Worm (Caenorhabditis elegans): ENCODE data around the gene F15H10.5.
A peak's percentile ranks its signal among the peaks of the same experiment; 100 is the strongest.

The F15H10.5 gene

DNA sequence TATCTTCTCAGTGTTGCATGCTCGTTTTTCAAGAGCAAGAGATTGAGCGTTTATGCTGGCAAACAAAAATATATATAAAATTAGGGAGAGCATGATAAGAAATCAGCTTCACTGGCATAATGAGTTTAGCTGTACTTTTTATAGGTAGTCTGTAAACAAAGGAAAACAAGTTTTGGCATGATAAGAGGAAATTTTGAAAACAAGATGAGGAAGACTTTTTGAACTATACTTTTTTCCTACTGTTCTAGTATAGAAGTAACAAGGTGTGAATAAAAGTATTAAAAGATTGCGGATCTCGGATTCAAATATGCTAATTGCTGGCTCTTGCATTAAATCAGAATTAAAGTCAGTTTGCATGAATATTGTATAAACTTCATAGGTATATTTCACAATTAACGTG, at the start of gene F15H10.5:
Gene F15H10.5, minus strand, starts transcription at position 101 of the 400 bp plus-strand sequence.
- TF ChIP-seq nhr-12 (tag; optimal IDR thresholded peaks at IDR 0.05) = no peak
- no peak for TF ChIP-seq fkh-10 (GFP tag; optimal IDR thresholded peaks at IDR 0.05)
- no peak for TF ChIP-seq skn-1 (tag; optimal IDR thresholded peaks at IDR 0.05)
- TF ChIP-seq fkh-2 (tag; optimal IDR thresholded peaks at IDR 0.05) = no peak
- TF ChIP-seq ztf-11 (tag; optimal IDR thresholded peaks at IDR 0.05) = no peak
- no peak for TF ChIP-seq egl-5 (tag; optimal IDR thresholded peaks at IDR 0.05)
- TF ChIP-seq eor-1 (tag; optimal IDR thresholded peaks at IDR 0.05) = no peak
- TF ChIP-seq nhr-23 (tag; optimal IDR thresholded peaks at IDR 0.05) = no peak
- no peak for TF ChIP-seq lin-15B (tag; optimal IDR thresholded peaks at IDR 0.05)
- TF ChIP-seq sea-2 (GFP tag; optimal IDR thresholded peaks at IDR 0.05) = no peak
- TF ChIP-seq pqm-1 (tag; optimal IDR thresholded peaks at IDR 0.05) = no peak
- no peak for TF ChIP-seq mml-1 (tag; optimal IDR thresholded peaks at IDR 0.05)
- no peak for TF ChIP-seq ceh-9 (tag; optimal IDR thresholded peaks at IDR 0.05)
- TF ChIP-seq snpc-4 (tag; optimal IDR thresholded peaks at IDR 0.05) = no peak
- TF ChIP-seq tbx-2 (tag; optimal IDR thresholded peaks at IDR 0.05) = no peak
- no peak for TF ChIP-seq nhr-25 (tag; optimal IDR thresholded peaks at IDR 0.05)
- TF ChIP-seq lsy-12 (tag; optimal IDR thresholded peaks at IDR 0.05) = no peak

DNA sequence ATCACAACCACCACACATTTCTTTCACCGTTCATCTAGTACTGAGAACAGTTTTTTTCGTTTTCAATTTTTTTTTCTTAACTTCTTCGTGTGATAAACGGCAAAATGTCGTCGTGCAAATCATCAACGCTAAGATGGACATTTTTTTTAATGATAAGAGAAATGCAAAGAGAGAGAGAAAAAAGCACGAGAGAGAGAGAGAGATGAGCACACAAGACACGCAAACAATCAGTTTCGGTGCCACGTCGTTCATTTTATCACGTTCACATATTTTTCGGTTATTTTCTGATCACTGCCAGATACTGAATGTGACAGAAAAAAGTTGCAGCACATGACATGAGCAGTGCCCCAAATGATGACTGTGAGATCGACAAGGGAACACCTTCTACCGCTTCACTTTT, 49.3 kb upstream of the F15H10.5 start, which contains the start of gene egl-9:
Gene egl-9, plus strand, starts transcription at position 328 of the 400 bp plus-strand sequence.
- TF ChIP-seq ama-1 (optimal IDR thresholded peaks at IDR 0.05) (peak; percentile 84), jun-1 (tag; optimal IDR thresholded peaks at IDR 0.05) (no peak), pqm-1 (tag; optimal IDR thresholded peaks at IDR 0.05) (peak; percentile 61), lsy-12 (tag; optimal IDR thresholded peaks at IDR 0.05) (no peak), elt-2 (tag; optimal IDR thresholded peaks at IDR 0.05) (peak; percentile 83), nfya-1 (tag; optimal IDR thresholded peaks at IDR 0.05; ENCODE audit: insufficient read depth) (peak; percentile 31), pha-4 (tag; optimal IDR thresholded peaks at IDR 0.05) (peak; percentile 70)

DNA sequence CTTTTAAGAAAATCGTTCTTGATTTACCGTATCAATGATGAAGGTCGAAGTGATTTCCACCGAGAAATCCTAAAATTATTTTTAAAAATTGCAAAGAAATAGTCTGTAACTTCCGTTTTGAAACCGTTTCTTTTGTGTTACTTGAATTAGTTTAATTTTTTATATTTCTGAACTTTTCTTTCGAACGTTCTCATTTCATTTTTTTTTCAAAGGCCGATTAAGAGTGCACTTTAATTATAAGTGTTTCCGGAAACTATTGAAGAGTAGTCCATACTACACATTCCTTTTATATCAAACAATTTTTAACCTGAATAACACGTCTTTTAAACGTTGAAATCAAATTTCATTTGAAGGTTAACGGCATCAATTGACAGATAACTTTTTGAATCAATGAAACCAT, 48.8 kb upstream of the F15H10.5 start:
- TF ChIP-seq nhr-76 (tag; optimal IDR thresholded peaks at IDR 0.05) (no peak), elt-2 (tag; optimal IDR thresholded peaks at IDR 0.05) (no peak), nhr-25 (tag; optimal IDR thresholded peaks at IDR 0.05) (no peak), pha-4 (tag; optimal IDR thresholded peaks at IDR 0.05) (no peak), ceh-28 (tag; optimal IDR thresholded peaks at IDR 0.05) (no peak), fkh-2 (tag; optimal IDR thresholded peaks at IDR 0.05) (no peak), nfya-1 (tag; optimal IDR thresholded peaks at IDR 0.05; ENCODE audit: insufficient read depth) (no peak), pqm-1 (tag; optimal IDR thresholded peaks at IDR 0.05) (no peak)

DNA sequence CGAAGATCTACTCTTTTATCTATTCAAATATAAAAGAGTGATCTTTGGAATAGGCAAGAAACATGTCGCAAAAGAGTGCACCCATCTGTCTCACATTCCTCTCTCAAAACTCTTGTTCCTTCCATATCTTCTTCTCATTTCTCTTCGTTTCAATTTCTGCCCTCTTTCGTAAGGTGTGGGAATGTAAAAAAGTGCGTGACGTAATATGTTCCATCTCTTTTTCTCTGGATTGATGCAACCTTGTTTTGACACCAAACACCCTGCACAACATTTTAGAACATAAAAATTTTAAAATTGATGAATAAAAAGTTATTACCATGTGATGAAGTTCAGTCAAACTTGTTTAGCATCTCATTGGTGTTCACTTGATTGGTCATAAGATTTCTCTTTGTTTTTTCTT, 48.2 kb upstream of the F15H10.5 start:
- TF ChIP-seq nfya-1 (tag; optimal IDR thresholded peaks at IDR 0.05; ENCODE audit: insufficient read depth) (peak; percentile 20), nhr-11 (tag; optimal IDR thresholded peaks at IDR 0.05) (no peak), elt-2 (tag; optimal IDR thresholded peaks at IDR 0.05) (no peak), fos-1 (tag; optimal IDR thresholded peaks at IDR 0.05) (no peak)

DNA sequence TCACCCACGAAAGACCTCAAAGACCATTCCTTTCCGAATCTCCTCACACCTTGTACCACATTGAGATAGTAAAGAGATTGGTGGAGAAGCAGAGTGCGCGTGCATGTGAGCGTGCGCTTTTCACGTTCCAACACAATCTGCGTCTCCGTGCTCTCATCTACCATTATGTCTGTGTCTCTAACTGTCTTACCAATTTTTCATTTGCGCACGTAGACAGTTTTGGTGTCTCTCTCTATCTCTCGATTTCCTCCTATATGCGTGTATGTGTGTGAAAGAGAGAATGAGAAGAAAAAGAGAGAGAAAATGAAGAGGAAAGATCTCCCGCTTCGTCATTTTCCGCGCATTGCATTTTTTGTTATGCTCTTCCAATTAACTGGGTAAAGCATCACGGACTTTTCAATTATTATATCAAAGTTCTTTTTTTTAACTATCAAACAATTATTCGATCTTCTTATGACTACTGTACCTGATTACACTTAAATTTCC, 47.8 kb upstream of the F15H10.5 start:
- TF ChIP-seq nhr-67 (tag; optimal IDR thresholded peaks at IDR 0.05) = no peak
- peak; percentile 96 for TF ChIP-seq nhr-23 (tag; optimal IDR thresholded peaks at IDR 0.05)
- TF ChIP-seq ama-1 (optimal IDR thresholded peaks at IDR 0.05) = peak; percentile 82
- TF ChIP-seq pqm-1 (tag; optimal IDR thresholded peaks at IDR 0.05) = peak; percentile 96
- TF ChIP-seq pha-4 (tag; optimal IDR thresholded peaks at IDR 0.05) = peak; percentile 99
- no peak for TF ChIP-seq ceh-9 (tag; optimal IDR thresholded peaks at IDR 0.05)
- no peak for TF ChIP-seq nhr-237 (tag; optimal IDR thresholded peaks at IDR 0.05)
- peak; percentile 85 for TF ChIP-seq elt-2 (tag; optimal IDR thresholded peaks at IDR 0.05)
- peak; percentile 99 for TF ChIP-seq nhr-25 (tag; optimal IDR thresholded peaks at IDR 0.05)
- TF ChIP-seq tbx-2 (tag; optimal IDR thresholded peaks at IDR 0.05) = peak; percentile 81
- TF ChIP-seq unc-62 (GFP tag; optimal IDR thresholded peaks at IDR 0.05) = peak; percentile 86
- TF ChIP-seq elt-1 (tag; optimal IDR thresholded peaks at IDR 0.05) = peak; percentile 50
- TF ChIP-seq elt-3 (tag; optimal IDR thresholded peaks at IDR 0.05) = peak in 2 of 3 experiments; percentile 80 to 91
- peak; percentile 70 for TF ChIP-seq snpc-4 (tag; optimal IDR thresholded peaks at IDR 0.05)
- peak; percentile 73 for TF ChIP-seq lin-15B (tag; optimal IDR thresholded peaks at IDR 0.05)
- peak; percentile 84 for TF ChIP-seq ztf-4 (tag; optimal IDR thresholded peaks at IDR 0.05)
- peak; percentile 98 for TF ChIP-seq mdl-1 (tag; optimal IDR thresholded peaks at IDR 0.05)
- TF ChIP-seq egl-27 (tag; optimal IDR thresholded peaks at IDR 0.05) = peak; percentile 84
- peak; percentile 95 for TF ChIP-seq nfya-1 (tag; optimal IDR thresholded peaks at IDR 0.05; ENCODE audit: insufficient read depth)
- TF ChIP-seq eor-1 (tag; optimal IDR thresholded peaks at IDR 0.05) = no peak
- TF ChIP-seq fos-1 (tag; optimal IDR thresholded peaks at IDR 0.05) = peak; percentile 79
- no peak for TF ChIP-seq nhr-28 (tag; optimal IDR thresholded peaks at IDR 0.05)
- TF ChIP-seq ztf-11 (tag; optimal IDR thresholded peaks at IDR 0.05) = no peak
- no peak for TF ChIP-seq nhr-12 (tag; optimal IDR thresholded peaks at IDR 0.05)
- peak; percentile 92 for TF ChIP-seq nhr-11 (tag; optimal IDR thresholded peaks at IDR 0.05)
- peak; percentile 44 for TF ChIP-seq skn-1 (tag; optimal IDR thresholded peaks at IDR 0.05)
- TF ChIP-seq nhr-43 (tag; optimal IDR thresholded peaks at IDR 0.05; ENCODE audit: poor library complexity, severe bottlenecking) = peak; percentile 93
- TF ChIP-seq fkh-2 (tag; optimal IDR thresholded peaks at IDR 0.05) = no peak
- TF ChIP-seq ceh-16 (tag; optimal IDR thresholded peaks at IDR 0.05) = peak; percentile 28
- peak; percentile 85 for TF ChIP-seq egl-5 (tag; optimal IDR thresholded peaks at IDR 0.05)
- TF ChIP-seq ZK546.5 (tag; optimal IDR thresholded peaks at IDR 0.05) = no peak
- peak; percentile 87 for TF ChIP-seq hmg-11 (tag; optimal IDR thresholded peaks at IDR 0.05)
- no peak for TF ChIP-seq nhr-77 (tag; optimal IDR thresholded peaks at IDR 0.05)
- peak; percentile 65 for TF ChIP-seq nhr-76 (tag; optimal IDR thresholded peaks at IDR 0.05)
- peak; percentile 94 for TF ChIP-seq jun-1 (tag; optimal IDR thresholded peaks at IDR 0.05)
- TF ChIP-seq ceh-28 (tag; optimal IDR thresholded peaks at IDR 0.05) = peak; percentile 87

Measured in whole organism, L3 larva.